Fruit fly (Drosophila melanogaster) whole organism, adult: ENCODE results near the gene Tap42.

Experiments used
- CG11617 ChIP-seq: fragments of 200-800 bp; sonication (Bioruptor generic); optimal IDR thresholded peaks from 2 replicates; lab custom pipeline; 2017; ENCODE audit warnings: mild to moderate bottlenecking, missing biosample characterization, missing genetic modification reagents, missing genetic modification characterization
- CG12768 ChIP-seq: fragments of 200-800 bp; sonication (Bioruptor generic); optimal IDR thresholded peaks from 2 replicates; lab custom pipeline; 2017; ENCODE audit warnings: missing biosample characterization, missing genetic modification characterization, mild to moderate bottlenecking, moderate library complexity, missing genetic modification reagents
- CG14711 ChIP-seq: fragments of 200-800 bp; sonication (Bioruptor generic); optimal IDR thresholded peaks from 2 replicates; lab custom pipeline; 2018; ENCODE audit warnings: missing biosample characterization, mild to moderate bottlenecking, missing genetic modification characterization, moderate library complexity
- CG1620 ChIP-seq: fragments of 200-800 bp; sonication (Bioruptor generic); optimal IDR thresholded peaks from 2 replicates; lab custom pipeline; 2016; ENCODE audit warnings: missing biosample characterization, missing genetic modification characterization
- CG33017 ChIP-seq: fragments of 200-800 bp; sonication (Bioruptor generic); optimal IDR thresholded peaks from 2 replicates; lab custom pipeline; 2018; ENCODE audit warnings: missing biosample characterization, mild to moderate bottlenecking, missing genetic modification characterization, moderate library complexity
- CG5204 ChIP-seq: fragments of 200-800 bp; sonication (Bioruptor generic); optimal IDR thresholded peaks from 2 replicates; lab custom pipeline; 2016; ENCODE audit warnings: missing biosample characterization, missing genetic modification characterization
- CG7045 ChIP-seq: fragments of 200-800 bp; sonication (Bioruptor generic); optimal IDR thresholded peaks from 2 replicates; lab custom pipeline; 2017; ENCODE audit warnings: missing biosample characterization, mild to moderate bottlenecking, missing genetic modification characterization
- CG7101 ChIP-seq: fragments of 200-800 bp; sonication (Bioruptor generic); optimal IDR thresholded peaks from 2 replicates; lab custom pipeline; 2018; ENCODE audit warnings: missing biosample characterization, mild to moderate bottlenecking, missing genetic modification characterization, moderate library complexity
- Clk ChIP-seq: fragments of 200-800 bp; sonication (Bioruptor generic); optimal IDR thresholded peaks from 2 replicates; lab custom pipeline; 2017; ENCODE audit warnings: missing biosample characterization, missing genetic modification characterization
- Crg-1 ChIP-seq: fragments of 200-800 bp; sonication (Bioruptor generic); optimal IDR thresholded peaks from 2 replicates; lab custom pipeline; 2016; ENCODE audit warnings: missing biosample characterization, missing genetic modification characterization
- Hr96 ChIP-seq: fragments of 200-800 bp; sonication (Bioruptor generic); optimal IDR thresholded peaks from 2 replicates; lab custom pipeline; 2016; ENCODE audit warnings: missing biosample characterization, missing genetic modification characterization
- Mnt ChIP-seq: fragments of 200-800 bp; sonication (Bioruptor generic); optimal IDR thresholded peaks from 2 replicates; lab custom pipeline; 2016; ENCODE audit warnings: missing biosample characterization, mild to moderate bottlenecking, missing genetic modification characterization
- bab1 ChIP-seq: fragments of 200-800 bp; sonication (Bioruptor generic); optimal IDR thresholded peaks from 3 replicates; lab custom pipeline; 2019; ENCODE audit warnings: missing biosample characterization, mild to moderate bottlenecking, missing genetic modification characterization, moderate library complexity
- cic ChIP-seq: fragments of 200-800 bp; sonication (Bioruptor generic); optimal IDR thresholded peaks from 2 replicates; lab custom pipeline; 2017; ENCODE audit warnings: missing biosample characterization, mild to moderate bottlenecking, missing genetic modification characterization, moderate library complexity
- cnc ChIP-seq, 2 experiments: fragments of >200 bp; optimal IDR thresholded peaks; 2 replicates each; lab custom pipeline; 2017
- kay ChIP-seq: fragments of 200-800 bp; sonication (Bioruptor generic); peaks from one replicate; lab custom pipeline; 2016; ENCODE audit warnings: missing biosample characterization, missing genetic modification characterization, borderline replicate concordance
- ovo ChIP-seq: fragments of 200-800 bp; sonication (Bioruptor generic); optimal IDR thresholded peaks from 2 replicates; lab custom pipeline; 2016; ENCODE audit warnings: missing biosample characterization, missing genetic modification characterization
- pad ChIP-seq: fragments of 200-800 bp; sonication (Bioruptor generic); optimal IDR thresholded peaks from 3 replicates; lab custom pipeline; 2017; ENCODE audit warnings: missing biosample characterization, missing genetic modification characterization, mild to moderate bottlenecking, moderate library complexity, missing genetic modification reagents
- tj ChIP-seq: fragments of 200-800 bp; sonication (Bioruptor generic); optimal IDR thresholded peaks from 3 replicates; lab custom pipeline; 2017; ENCODE audit warnings: missing biosample characterization, mild to moderate bottlenecking, missing genetic modification characterization, moderate library complexity
- toe ChIP-seq: fragments of 200-800 bp; sonication (Bioruptor generic); optimal IDR thresholded peaks from 2 replicates; lab custom pipeline; 2016; ENCODE audit warnings: missing biosample characterization, missing genetic modification characterization

Tap42 gene

dm6 chr2L:13367378-13367777 lies at the start of gene Tap42:
Gene Tap42 (plus strand): TSS chr2L:13367617.
- TF ChIP-seq Crg-1 (GFP tag; lab: Kevin White, UChicago) (no peak), CG33017 (tag; lab: Kevin White, UChicago) (peak; percentile 26), Clk (no peak), CG7045 (GFP tag; lab: Kevin White, UChicago) (no peak), bab1 (GFP tag; lab: Kevin White, UChicago) (peak; percentile 47), ovo (GFP tag; lab: Kevin White, UChicago) (no peak), CG5204 (GFP tag; lab: Kevin White, UChicago) (no peak), toe (GFP tag; lab: Kevin White, UChicago) (no peak), Hr96 (GFP tag; lab: Kevin White, UChicago) (no peak), kay (GFP tag; lab: Kevin White, UChicago) (no peak), CG12768 (GFP tag; lab: Kevin White, UChicago) (no peak), Mnt (peak; percentile 30), CG11617 (GFP tag; lab: Kevin White, UChicago) (no peak), CG7101 (tag; lab: Kevin White, UChicago) (peak; percentile 34), CG14711 (tag; lab: Kevin White, UChicago) (no peak), CG1620 (GFP tag; lab: Kevin White, UChicago) (no peak), cic (GFP tag; lab: Kevin White, UChicago) (peak; percentile 22), tj (GFP tag; lab: Kevin White, UChicago) (no peak), cnc (optimal IDR thresholded peaks at IDR 0.05; lab: Kevin White, UChicago) (no peak), pad (GFP tag; lab: Kevin White, UChicago) (no peak)

- TF ChIP-seq tj (GFP tag; lab: Kevin White, UChicago) (no peak), CG7101 (tag; lab: Kevin White, UChicago) (no peak), Hr96 (GFP tag; lab: Kevin White, UChicago) (no peak), CG33017 (tag; lab: Kevin White, UChicago) (no peak), CG5204 (GFP tag; lab: Kevin White, UChicago) (no peak), CG11617 (GFP tag; lab: Kevin White, UChicago) (no peak), ovo (GFP tag; lab: Kevin White, UChicago) (no peak)
Observed at dm6 chr2L:13325823-13326222, 41.6 kb upstream of the Tap42 start.

dm6 chr2L:13331021-13331420 lies 36.4 kb upstream of the Tap42 start, which contains the start of gene hbt:
Gene hbt (minus strand): TSS chr2L:13331121.
- TF ChIP-seq CG11617 (GFP tag; lab: Kevin White, UChicago) = no peak
- no peak for TF ChIP-seq CG7045 (GFP tag; lab: Kevin White, UChicago)
- no peak for TF ChIP-seq CG33017 (tag; lab: Kevin White, UChicago)
- TF ChIP-seq cic (GFP tag; lab: Kevin White, UChicago) = no peak
- TF ChIP-seq CG1620 (GFP tag; lab: Kevin White, UChicago) = no peak
- no peak for TF ChIP-seq toe (GFP tag; lab: Kevin White, UChicago)
- no peak for TF ChIP-seq CG7101 (tag; lab: Kevin White, UChicago)
- TF ChIP-seq pad (GFP tag; lab: Kevin White, UChicago) = no peak
- no peak for TF ChIP-seq Crg-1 (GFP tag; lab: Kevin White, UChicago)
- no peak for TF ChIP-seq CG12768 (GFP tag; lab: Kevin White, UChicago)

dm6 chr2L:13331868-13332544 lies 35.4 kb upstream of the Tap42 start:
- TF ChIP-seq CG33017 (tag; lab: Kevin White, UChicago) = peak; percentile 17
- no peak for TF ChIP-seq CG12768 (GFP tag; lab: Kevin White, UChicago)

- TF ChIP-seq CG12768 (GFP tag; lab: Kevin White, UChicago) (no peak), CG5204 (GFP tag; lab: Kevin White, UChicago) (no peak), CG14711 (tag; lab: Kevin White, UChicago) (no peak), ovo (GFP tag; lab: Kevin White, UChicago) (no peak), Mnt (no peak), kay (GFP tag; lab: Kevin White, UChicago) (no peak), CG7045 (GFP tag; lab: Kevin White, UChicago) (no peak), Crg-1 (GFP tag; lab: Kevin White, UChicago) (no peak), CG7101 (tag; lab: Kevin White, UChicago) (no peak), pad (GFP tag; lab: Kevin White, UChicago) (no peak), CG1620 (GFP tag; lab: Kevin White, UChicago) (no peak), cnc (optimal IDR thresholded peaks at IDR 0.05; lab: Kevin White, UChicago) (no peak), cic (GFP tag; lab: Kevin White, UChicago) (no peak), Clk (no peak)
Observed at dm6 chr2L:13332736-13333135, 34.7 kb upstream of the Tap42 start.

- TF ChIP-seq CG14711 (tag; lab: Kevin White, UChicago) (no peak), cic (GFP tag; lab: Kevin White, UChicago) (no peak), CG7101 (tag; lab: Kevin White, UChicago) (peak; percentile 18), kay (GFP tag; lab: Kevin White, UChicago) (peak; percentile 54)
Observed at dm6 chr2L:13347473-13347872, 19.9 kb upstream of the Tap42 start, which contains the start of gene CG16826. Gene CG16826 (plus strand): TSS chr2L:13347773.
